Worm (Caenorhabditis elegans) whole organism, early embryonic: ENCODE data around the gene srj-21.

Experiments
- ets-7 ChIP-seq: sonication (generic microtip); optimal IDR thresholded peaks from 2 replicates; lab custom pipeline; 2016; ENCODE audit warnings: missing genotype, missing genetic modification characterization, missing compliant biosample characterization
- hnd-1 ChIP-seq: sonication (generic microtip); optimal IDR thresholded peaks from 2 replicates; lab custom pipeline; 2016; ENCODE audit warnings: missing genetic modification characterization, missing compliant biosample characterization
- scrt-1 ChIP-seq: fragments of 200-800 bp; sonication (Bioruptor generic); IDR thresholded peaks from 2 replicates; pipeline ENCODE4 v1.3.6; 2022; ENCODE audit warnings: missing genetic modification characterization, missing compliant biosample characterization

- TF ChIP-seq hnd-1 (tag; lab: Kevin White, UChicago): no peak
- TF ChIP-seq scrt-1: no peak
- no peak for TF ChIP-seq ets-7
These were observed 46.0 kb upstream of the srj-21 start for ce11 chrV:10699122-10699521.
